Fruit fly (Drosophila melanogaster): ENCODE results near the gene CG17681.

The CG17681 gene

DNA sequence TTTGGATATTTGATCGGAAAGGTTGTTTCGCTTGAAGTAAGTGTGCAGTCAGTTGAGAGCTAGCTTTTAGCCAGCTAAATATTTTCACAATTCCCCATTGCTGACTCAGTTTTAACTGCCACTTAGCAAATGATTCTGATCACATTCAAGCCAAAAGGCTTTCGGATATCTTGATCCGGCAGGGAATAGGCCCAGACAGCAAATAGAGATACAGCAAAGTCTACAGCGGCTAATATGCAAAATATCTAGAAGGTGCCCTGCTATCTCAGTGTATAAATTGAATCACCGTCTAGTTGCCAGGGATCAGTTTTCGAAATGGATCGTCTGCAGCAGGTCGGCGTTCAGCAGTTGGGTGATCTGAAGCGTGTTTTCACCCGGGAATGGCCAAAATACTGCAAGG is 1.6 kb downstream of the CG17681 start, which contains the start of gene CG15155:
Gene CG15155 (plus strand): TSS at position 301 of the 400 bp plus-strand sequence.
- TF ChIP-seq OdsH (GFP tag; optimal IDR thresholded peaks at IDR 0.05) (no peak), Myc (optimal IDR thresholded peaks at IDR 0.05) (no peak), usp (GFP tag; optimal IDR thresholded peaks at IDR 0.05) (no peak), GATAd (GFP tag; optimal IDR thresholded peaks at IDR 0.05) (no peak), dsf (GFP tag; optimal IDR thresholded peaks at IDR 0.05; ENCODE audit: borderline replicate concordance) (no peak), sv (GFP tag; optimal IDR thresholded peaks at IDR 0.05) (no peak), Dfd (GFP tag; optimal IDR thresholded peaks at IDR 0.05) (no peak), CG32264 (GFP tag; optimal IDR thresholded peaks at IDR 0.05) (no peak), lola (GFP tag; optimal IDR thresholded peaks at IDR 0.05) (no peak), Mio (GFP tag; optimal IDR thresholded peaks at IDR 0.05) (no peak), fru (GFP tag; optimal IDR thresholded peaks at IDR 0.05) (no peak), h (GFP tag; optimal IDR thresholded peaks at IDR 0.05) (no peak), rgr (GFP tag; optimal IDR thresholded peaks at IDR 0.05) (no peak), Rel (GFP tag; optimal IDR thresholded peaks at IDR 0.05) (no peak), Rel (tag; optimal IDR thresholded peaks at IDR 0.05) (no peak), Abd-B (GFP tag; optimal IDR thresholded peaks at IDR 0.05) (no peak), tai (GFP tag; optimal IDR thresholded peaks at IDR 0.05) (no peak), Hnf4 (GFP tag; optimal IDR thresholded peaks at IDR 0.05) (no peak)

DNA sequence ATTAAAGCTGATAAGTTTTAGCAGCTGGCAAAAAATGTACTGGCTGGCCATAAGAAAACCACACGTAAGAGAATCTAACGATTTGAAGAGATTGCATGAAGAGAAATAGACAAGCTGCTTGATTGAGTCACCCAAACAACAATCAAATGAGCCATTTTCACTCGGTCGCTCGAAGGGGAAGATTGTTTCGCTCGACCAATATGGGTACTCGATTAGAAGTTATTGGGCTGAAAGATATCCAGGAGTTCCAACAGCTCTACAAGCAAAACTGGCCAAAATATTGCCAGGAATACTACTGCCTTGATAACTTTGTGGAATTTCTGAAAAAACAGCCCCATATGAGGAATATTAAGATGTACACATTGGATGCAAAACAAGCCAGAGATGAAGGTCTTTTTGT is 3.0 kb downstream of the CG17681 start, which contains the start of gene CG5783:
Gene CG5783 (plus strand): TSS at position 167 of the 400 bp plus-strand sequence.
- TF ChIP-seq HLH106 (tag; optimal IDR thresholded peaks at IDR 0.05) (no peak), Jra (GFP tag; optimal IDR thresholded peaks at IDR 0.05) (no peak), dl (GFP tag; optimal IDR thresholded peaks at IDR 0.05; ENCODE audit: insufficient read depth in 1 of 2, partially characterized antibody in 2 of 2) (no peak), dmrt93B (GFP tag; optimal IDR thresholded peaks at IDR 0.05) (no peak)

dm6 chr2L:18158622-18159043 is 5.7 kb downstream of the CG17681 start:
- TF ChIP-seq sv (GFP tag; optimal IDR thresholded peaks at IDR 0.05), result no peak
- TF ChIP-seq Myc (optimal IDR thresholded peaks at IDR 0.05), result peak; percentile 77

DNA sequence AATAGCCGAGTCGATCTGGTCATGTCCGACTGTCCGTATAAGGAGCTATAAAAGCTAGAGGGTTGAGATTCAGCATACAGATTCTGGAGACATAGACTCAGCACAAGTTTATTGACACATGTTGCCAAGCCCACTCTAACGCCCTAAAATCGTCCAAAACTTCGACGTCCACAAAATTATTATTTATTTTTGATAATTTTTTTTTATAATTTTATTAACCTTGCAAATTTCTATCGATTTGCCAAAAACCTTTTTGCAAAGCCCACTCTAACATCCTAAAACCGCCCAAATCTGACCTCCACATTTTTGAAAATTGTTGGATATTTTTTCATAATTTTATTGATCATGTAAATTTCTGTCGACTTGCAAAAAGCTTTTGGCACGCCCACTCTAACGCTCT is 6.2 kb downstream of the CG17681 start, which contains the start of gene JMJD4:
Gene JMJD4 (minus strand): TSS at position 101 of the 400 bp plus-strand sequence.
- TF ChIP-seq Dfd (GFP tag; optimal IDR thresholded peaks at IDR 0.05) (peak; percentile 11), Rel (GFP tag; optimal IDR thresholded peaks at IDR 0.05) (no peak), Rel (tag; optimal IDR thresholded peaks at IDR 0.05) (no peak), Hnf4 (GFP tag; optimal IDR thresholded peaks at IDR 0.05) (no peak)

dm6 chr2L:18184648-18185243 is 31.8 kb downstream of the CG17681 start, which contains the start of gene Ptp36E:
Gene Ptp36E, minus strand, starts transcription at chr2L:18185007.
- peak; percentile 11 for TF ChIP-seq sv (GFP tag; optimal IDR thresholded peaks at IDR 0.05)
- TF ChIP-seq CG32264 (GFP tag; optimal IDR thresholded peaks at IDR 0.05), result no peak
- TF ChIP-seq CrebA (GFP tag; optimal IDR thresholded peaks at IDR 0.05; ENCODE audit: borderline replicate concordance), result no peak
- TF ChIP-seq HLH106 (tag; optimal IDR thresholded peaks at IDR 0.05), result peak; percentile 55
- TF ChIP-seq ey (GFP tag; optimal IDR thresholded peaks at IDR 0.05), result no peak
- TF ChIP-seq Myc (optimal IDR thresholded peaks at IDR 0.05), result no peak
- peak; percentile 6 for TF ChIP-seq dmrt93B (GFP tag; optimal IDR thresholded peaks at IDR 0.05)
- peak; percentile 18 for TF ChIP-seq Sp1 (GFP tag; optimal IDR thresholded peaks at IDR 0.05)
- peak in 1 of 2 experiments; percentile 40 for TF ChIP-seq foxo (GFP tag; optimal IDR thresholded peaks at IDR 0.05)
- TF ChIP-seq woc (GFP tag; optimal IDR thresholded peaks at IDR 0.05), result no peak
- TF ChIP-seq Hr78 (GFP tag; optimal IDR thresholded peaks at IDR 0.05), result no peak
- no peak for TF ChIP-seq Dfd (GFP tag; optimal IDR thresholded peaks at IDR 0.05)
- TF ChIP-seq psq (GFP tag; optimal IDR thresholded peaks at IDR 0.05), result no peak
- TF ChIP-seq fru (GFP tag; optimal IDR thresholded peaks at IDR 0.05), result peak; percentile 19

- no peak for TF ChIP-seq sv (GFP tag; optimal IDR thresholded peaks at IDR 0.05)
- no peak for TF ChIP-seq tai (GFP tag; optimal IDR thresholded peaks at IDR 0.05)
- no peak for TF ChIP-seq Vsx2 (GFP tag; optimal IDR thresholded peaks at IDR 0.05; ENCODE audit: partially characterized antibody)
- TF ChIP-seq Hr83 (GFP tag; optimal IDR thresholded peaks at IDR 0.05; ENCODE audit: poor library complexity, severe bottlenecking), result no peak
- no peak for TF ChIP-seq Dfd (GFP tag; optimal IDR thresholded peaks at IDR 0.05)
These were observed 33.8 kb downstream of the CG17681 start for dm6 chr2L:18186695-18187094.

Data from whole organism, wandering third instar larva.